Worm (Caenorhabditis elegans): ENCODE results near the gene scrm-8.

DNA sequence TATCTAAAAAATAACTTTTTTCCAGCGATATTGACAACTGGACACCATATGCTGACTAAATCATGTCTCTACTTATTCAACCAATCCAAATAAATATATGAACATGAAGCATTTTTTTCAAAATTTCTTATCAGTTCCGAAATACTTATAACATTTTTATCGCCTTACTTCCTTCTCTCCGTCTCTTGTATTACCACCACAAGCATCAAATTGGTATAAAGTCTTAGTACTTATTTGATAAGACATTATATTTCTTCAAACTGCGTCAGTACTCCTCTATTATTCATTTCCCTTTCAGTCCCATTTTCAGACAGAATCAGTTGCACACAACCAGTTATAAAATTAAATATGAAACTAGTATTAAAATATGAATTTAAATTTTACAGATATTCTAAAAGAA lies 16.6 kb upstream of the scrm-8 start:
- TF ChIP-seq cog-1 (tag; optimal IDR thresholded peaks at IDR 0.05) (no peak), ztf-29 (GFP tag; IDR thresholded peaks at IDR 0.05) (no peak)
